Fruit fly (Drosophila melanogaster) whole organism, embryonic: Measurements from ENCODE around the gene slf.

Experiments used
- CG10267 ChIP-seq: fragments of 200-800 bp; sonication (Bioruptor generic); optimal IDR thresholded peaks from 2 replicates; lab custom pipeline; 2018; ENCODE audit warnings: missing biosample characterization, mild to moderate bottlenecking, missing genetic modification characterization, moderate library complexity
- CG11456 ChIP-seq: fragments of 200-800 bp; sonication (Bioruptor generic); IDR thresholded peaks from 3 replicates; pipeline ENCODE4 v1.3.6; 2022; ENCODE audit warnings: missing biosample characterization, missing genetic modification characterization
- CG11504 ChIP-seq: fragments of 200-800 bp; sonication (Bioruptor generic); optimal IDR thresholded peaks from 3 replicates; lab custom pipeline; 2019; ENCODE audit warnings: missing biosample characterization, mild to moderate bottlenecking, missing genetic modification characterization, moderate library complexity
- CG13123 ChIP-seq: fragments of 200-800 bp; sonication (Bioruptor generic); optimal IDR thresholded peaks from 2 replicates; lab custom pipeline; 2016; ENCODE audit warnings: missing biosample characterization, missing genetic modification characterization
- CG14050 ChIP-seq: fragments of 200-800 bp; sonication (Bioruptor generic); IDR thresholded peaks from 3 replicates; pipeline ENCODE4 v1.3.6; 2022; ENCODE audit warnings: missing biosample characterization, missing genetic modification characterization
- CG14441 ChIP-seq: fragments of 200-800 bp; sonication (Bioruptor generic); IDR thresholded peaks from 2 replicates; pipeline ENCODE4 v1.3.6; 2022; ENCODE audit warnings: missing biosample characterization, missing genetic modification characterization
- CG1602 ChIP-seq: fragments of 200-800 bp; sonication (Bioruptor generic); optimal IDR thresholded peaks from 3 replicates; lab custom pipeline; 2016; ENCODE audit warnings: missing biosample characterization, missing genetic modification characterization
- CG17359 ChIP-seq: fragments of 200-800 bp; sonication (Bioruptor generic); optimal IDR thresholded peaks from 3 replicates; lab custom pipeline; 2018; ENCODE audit warnings: missing biosample characterization, mild to moderate bottlenecking, missing genetic modification characterization, moderate library complexity
- CG1832 ChIP-seq: fragments of 200-800 bp; sonication (Bioruptor generic); optimal IDR thresholded peaks from 2 replicates; lab custom pipeline; 2017; ENCODE audit warnings: missing biosample characterization, mild to moderate bottlenecking, missing genetic modification characterization, inconsistent platforms
- CG18476 ChIP-seq: fragments of 200-800 bp; sonication (Bioruptor generic); optimal IDR thresholded peaks from 2 replicates; lab custom pipeline; 2016; ENCODE audit warnings: missing biosample characterization, mild to moderate bottlenecking, missing genetic modification characterization
- CG2199 ChIP-seq: fragments of 200-800 bp; sonication (Bioruptor generic); IDR thresholded peaks from 3 replicates; pipeline ENCODE4 v1.3.6; 2022; ENCODE audit warnings: missing biosample characterization, missing genetic modification characterization
- CG2712 ChIP-seq: fragments of 200-800 bp; optimal IDR thresholded peaks from 3 replicates; lab custom pipeline; 2019; ENCODE audit warnings: missing biosample characterization, mild to moderate bottlenecking, missing genetic modification characterization, moderate library complexity
- CG31224 ChIP-seq: fragments of 200-800 bp; sonication (Bioruptor generic); IDR thresholded peaks from 2 replicates; pipeline ENCODE4 v1.3.6; 2022; ENCODE audit warnings: missing biosample characterization, missing genetic modification characterization
- CG32772 ChIP-seq: fragments of 200-800 bp; sonication (Bioruptor generic); IDR thresholded peaks from 2 replicates; pipeline ENCODE4 v1.3.6; 2022; ENCODE audit warnings: missing biosample characterization, missing genetic modification characterization
- CG33557 ChIP-seq: fragments of 200-800 bp; sonication (Bioruptor generic); optimal IDR thresholded peaks from 2 replicates; lab custom pipeline; 2019; ENCODE audit warnings: missing biosample characterization, mild to moderate bottlenecking, missing genetic modification characterization, moderate library complexity
- CG3838 ChIP-seq: fragments of 200-800 bp; sonication (Bioruptor generic); optimal IDR thresholded peaks from 3 replicates; lab custom pipeline; 2016; ENCODE audit warnings: missing biosample characterization, missing genetic modification characterization
- CG7928 ChIP-seq: fragments of 200-800 bp; sonication (Bioruptor generic); optimal IDR thresholded peaks from 2 replicates; lab custom pipeline; 2017; ENCODE audit warnings: missing biosample characterization, mild to moderate bottlenecking, missing genetic modification characterization
- CG8290 ChIP-seq, 3 experiments: fragments of 200-800 bp; sonication (Bioruptor generic); optimal IDR thresholded peaks; 2 replicates each; lab custom pipeline; 2016 to 2019; ENCODE audit warnings: missing biosample characterization in 3 of 3, missing genetic modification characterization in 3 of 3, mild to moderate bottlenecking in 2 of 3, moderate library complexity in 1 of 3
- CG8359 ChIP-seq: fragments of 200-800 bp; sonication (Bioruptor generic); optimal IDR thresholded peaks from 2 replicates; lab custom pipeline; 2017; ENCODE audit warnings: missing biosample characterization, mild to moderate bottlenecking, missing genetic modification characterization, borderline replicate concordance
- D19A ChIP-seq: fragments of 200-800 bp; optimal IDR thresholded peaks from 3 replicates; lab custom pipeline; 2019; ENCODE audit warnings: missing biosample characterization, mild to moderate bottlenecking, missing genetic modification characterization, moderate library complexity
- Dek ChIP-seq: fragments of 200-800 bp; sonication (Bioruptor generic); optimal IDR thresholded peaks from 3 replicates; lab custom pipeline; 2019; ENCODE audit warnings: missing biosample characterization, mild to moderate bottlenecking, missing genetic modification characterization, moderate library complexity
- Dref ChIP-seq: fragments of 200-800 bp; sonication (Bioruptor generic); IDR thresholded peaks from 2 replicates; pipeline ENCODE4 v1.3.6; 2022; ENCODE audit warnings: missing biosample characterization, missing genetic modification characterization
- ERR ChIP-seq: fragments of 200-800 bp; sonication (Bioruptor generic); optimal IDR thresholded peaks from 2 replicates; lab custom pipeline; 2016; ENCODE audit warnings: missing biosample characterization, missing genetic modification characterization
- Eip74EF ChIP-seq, 2 experiments: fragments of 200-800 bp in 1 of 2; fragments of >200 bp in 1 of 2; sonication (Bioruptor generic) in 1 of 2; optimal IDR thresholded peaks; 2 replicates each; lab custom pipeline; 2017 to 2019; ENCODE audit warnings: missing biosample characterization in 2 of 2, missing genetic modification characterization in 2 of 2, mild to moderate bottlenecking in 1 of 2, moderate library complexity in 1 of 2
- HLHmδ ChIP-seq: fragments of 200-800 bp; sonication (Bioruptor generic); optimal IDR thresholded peaks from 2 replicates; lab custom pipeline; 2018; ENCODE audit warnings: missing biosample characterization, mild to moderate bottlenecking, missing genetic modification characterization, moderate library complexity
- Hr51 ChIP-seq, 2 experiments: fragments of 200-800 bp; sonication (Bioruptor generic); optimal IDR thresholded peaks; 2 replicates in 1 of 2; 3 replicates in 1 of 2; lab custom pipeline; 2016 to 2018; ENCODE audit warnings: missing biosample characterization in 2 of 2, missing genetic modification characterization in 2 of 2, mild to moderate bottlenecking in 1 of 2, moderate library complexity in 1 of 2
- Mes4 ChIP-seq: fragments of 200-800 bp; sonication (Bioruptor generic); optimal IDR thresholded peaks from 2 replicates; lab custom pipeline; 2016; ENCODE audit warnings: missing biosample characterization, missing genetic modification characterization
- ash1 ChIP-seq: fragments of 200-800 bp; sonication (Bioruptor generic); optimal IDR thresholded peaks from 2 replicates; lab custom pipeline; 2018; ENCODE audit warnings: missing biosample characterization, mild to moderate bottlenecking, missing genetic modification characterization
- bbx ChIP-seq: fragments of 200-800 bp; sonication (Bioruptor generic); IDR thresholded peaks from 2 replicates; pipeline ENCODE4 v1.3.6; 2022; ENCODE audit warnings: missing biosample characterization, missing genetic modification characterization; ENCODE audit not compliant: partially characterized antibody
- bcd ChIP-seq: fragments of 200-800 bp; sonication (Bioruptor generic); optimal IDR thresholded peaks from 2 replicates; lab custom pipeline; 2017; ENCODE audit warnings: missing biosample characterization, mild to moderate bottlenecking, missing genetic modification characterization
- croc ChIP-seq: fragments of 200-800 bp; sonication (Bioruptor generic); conservative IDR thresholded peaks from 3 replicates; pipeline ENCODE4 v1.3.6; 2022; ENCODE audit warnings: missing biosample characterization, missing genetic modification characterization
- cwo ChIP-seq: fragments of 200-800 bp; sonication (Bioruptor generic); optimal IDR thresholded peaks from 3 replicates; lab custom pipeline; 2017; ENCODE audit warnings: missing biosample characterization, missing genetic modification characterization, mild to moderate bottlenecking, moderate library complexity, missing genetic modification reagents
- eyg ChIP-seq: fragments of 200-800 bp; sonication (Bioruptor generic); optimal IDR thresholded peaks from 3 replicates; lab custom pipeline; 2016; ENCODE audit warnings: missing biosample characterization, missing genetic modification characterization
- ftz-f1 ChIP-seq: fragments of 200-800 bp; sonication (Bioruptor generic); optimal IDR thresholded peaks from 2 replicates; lab custom pipeline; 2016; ENCODE audit warnings: missing biosample characterization, missing genetic modification characterization
- h ChIP-seq: fragments of >200 bp; optimal IDR thresholded peaks from 2 replicates; lab custom pipeline; 2017
- kah ChIP-seq: fragments of 200-800 bp; sonication (Bioruptor generic); optimal IDR thresholded peaks from 2 replicates; lab custom pipeline; 2018; ENCODE audit warnings: missing biosample characterization, mild to moderate bottlenecking, missing genetic modification characterization
- lab ChIP-seq: fragments of 200-800 bp; sonication (Bioruptor generic); optimal IDR thresholded peaks from 3 replicates; lab custom pipeline; 2017; ENCODE audit warnings: missing biosample characterization, missing genetic modification characterization, mild to moderate bottlenecking, moderate library complexity, missing genetic modification reagents
- lbe ChIP-seq: fragments of 200-800 bp; sonication (Bioruptor generic); optimal IDR thresholded peaks from 2 replicates; lab custom pipeline; 2016; ENCODE audit warnings: missing biosample characterization, mild to moderate bottlenecking, missing genetic modification characterization
- odd ChIP-seq: fragments of 200-800 bp; sonication (Bioruptor generic); optimal IDR thresholded peaks from 2 replicates; lab custom pipeline; 2017; ENCODE audit warnings: missing biosample characterization, mild to moderate bottlenecking, missing genetic modification characterization
- onecut ChIP-seq: fragments of 200-800 bp; sonication (Bioruptor generic); IDR thresholded peaks from 2 replicates; pipeline ENCODE4 v1.3.6; 2022; ENCODE audit warnings: missing biosample characterization, missing genetic modification characterization
- pnt ChIP-seq: fragments of 200-800 bp; sonication (Bioruptor generic); optimal IDR thresholded peaks from 3 replicates; lab custom pipeline; 2016; ENCODE audit warnings: missing biosample characterization, missing genetic modification characterization
- repo ChIP-seq: fragments of 200-800 bp; sonication (Bioruptor generic); optimal IDR thresholded peaks from 2 replicates; lab custom pipeline; 2016; ENCODE audit warnings: missing biosample characterization, missing genetic modification characterization
- ro ChIP-seq: fragments of 200-800 bp; sonication (Bioruptor generic); IDR thresholded peaks from 2 replicates; pipeline ENCODE4 v1.3.6; 2022; ENCODE audit warnings: missing biosample characterization, missing genetic modification characterization
- sima ChIP-seq: fragments of 200-800 bp; sonication (Bioruptor generic); optimal IDR thresholded peaks from 2 replicates; lab custom pipeline; 2016; ENCODE audit warnings: missing biosample characterization, missing genetic modification characterization
- stc ChIP-seq: fragments of 200-800 bp; sonication (Bioruptor generic); IDR thresholded peaks from 2 replicates; pipeline ENCODE4 v1.3.6; 2022; ENCODE audit warnings: missing biosample characterization, missing genetic modification characterization
- tin ChIP-seq: fragments of 200-800 bp; sonication (Bioruptor generic); optimal IDR thresholded peaks from 3 replicates; lab custom pipeline; 2016; ENCODE audit warnings: missing biosample characterization, missing genetic modification characterization
- tup ChIP-seq: fragments of 200-800 bp; sonication (Bioruptor generic); optimal IDR thresholded peaks from 2 replicates; lab custom pipeline; 2016; ENCODE audit warnings: missing biosample characterization, mild to moderate bottlenecking, missing genetic modification characterization, moderate library complexity
- twi ChIP-seq: fragments of 200-800 bp; optimal IDR thresholded peaks from 2 replicates; lab custom pipeline; 2019; ENCODE audit warnings: missing biosample characterization, mild to moderate bottlenecking, missing genetic modification characterization, moderate library complexity
- vfl ChIP-seq: fragments of 200-800 bp; sonication (Bioruptor generic); optimal IDR thresholded peaks from 2 replicates; lab custom pipeline; 2016; ENCODE audit warnings: missing biosample characterization, missing genetic modification characterization
- zfh2 ChIP-seq: fragments of 200-800 bp; sonication (Bioruptor generic); optimal IDR thresholded peaks from 2 replicates; lab custom pipeline; 2016; ENCODE audit warnings: missing biosample characterization, missing genetic modification characterization

The slf gene

DNA sequence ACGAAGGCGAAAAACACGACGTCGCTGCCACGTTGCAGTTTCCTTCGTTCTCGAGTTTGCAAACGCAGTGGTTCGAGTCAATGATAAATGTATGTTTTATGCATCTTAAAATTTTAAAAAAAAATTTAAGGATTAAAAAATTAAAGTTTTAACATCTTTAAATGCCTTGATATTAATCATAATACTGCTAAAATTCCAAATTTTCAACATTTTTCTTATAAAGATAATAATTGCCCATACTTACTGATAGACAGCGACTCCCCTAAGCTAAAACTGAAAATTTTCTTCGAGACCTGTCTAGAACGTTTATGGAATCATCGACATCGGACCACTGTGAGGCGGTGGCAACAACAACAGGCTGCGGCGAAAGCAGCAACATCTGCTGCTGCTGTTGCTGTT, 19.6 kb upstream of the slf start (continued):
- no peak for TF ChIP-seq CG1832 (GFP tag; lab: Kevin White, UChicago)
- no peak for TF ChIP-seq bbx (GFP tag; lab: Robert Waterston, UW)
- TF ChIP-seq cwo (GFP tag; lab: Kevin White, UChicago): peak; percentile 85
- peak; percentile 7 for TF ChIP-seq CG7928 (GFP tag; lab: Kevin White, UChicago)
- TF ChIP-seq twi (tag; lab: Kevin White, UChicago): peak; percentile 45
- TF ChIP-seq CG31224 (GFP tag; lab: Robert Waterston, UW): peak; percentile 50; the same call in 1 of the 2 replicates
- no peak for TF ChIP-seq repo
- peak; percentile 55; the same call in 1 of the 2 replicates for TF ChIP-seq CG32772 (GFP tag; lab: Robert Waterston, UW)
- TF ChIP-seq zfh2 (GFP tag; lab: Kevin White, UChicago): peak; percentile 41
- TF ChIP-seq Dref: no peak
- TF ChIP-seq CG10267 (tag; lab: Kevin White, UChicago): peak; percentile 72
- no peak for TF ChIP-seq CG13123 (GFP tag; lab: Kevin White, UChicago)
- TF ChIP-seq ERR (GFP tag; lab: Kevin White, UChicago): peak; percentile 14
- TF ChIP-seq lbe (GFP tag; lab: Kevin White, UChicago): peak; percentile 50
- no peak for TF ChIP-seq tup (GFP tag; lab: Kevin White, UChicago)
- peak; percentile 71 for TF ChIP-seq CG2712 (tag; lab: Kevin White, UChicago)
- TF ChIP-seq ftz-f1 (GFP tag; lab: Kevin White, UChicago): no peak
- TF ChIP-seq vfl (GFP tag; lab: Kevin White, UChicago): peak; percentile 46
- no peak for TF ChIP-seq CG3838 (GFP tag; lab: Kevin White, UChicago)
- TF ChIP-seq odd (GFP tag; lab: Kevin White, UChicago): peak; percentile 67
- TF ChIP-seq onecut (GFP tag; lab: Robert Waterston, UW): no peak
- peak; percentile 37; the same call in 2 of the 3 replicates for TF ChIP-seq croc (GFP tag; lab: Robert Waterston, UW)
- peak; percentile 54 for TF ChIP-seq CG14441 (GFP tag; lab: Robert Waterston, UW)
- peak; percentile 61 for TF ChIP-seq tin (GFP tag; lab: Kevin White, UChicago)
- peak; percentile 36 for TF ChIP-seq kah
- TF ChIP-seq bcd (GFP tag; lab: Kevin White, UChicago): peak; percentile 72
- TF ChIP-seq ro (GFP tag; lab: Robert Waterston, UW): no peak
- no peak for TF ChIP-seq eyg (GFP tag; lab: Kevin White, UChicago)
- no peak for TF ChIP-seq pnt
- TF ChIP-seq ash1 (GFP tag; lab: Kevin White, UChicago): no peak
- peak; percentile 2 to 71 for TF ChIP-seq Hr51 (GFP tag; optimal IDR thresholded peaks at IDR 0.05; lab: Kevin White, UChicago)
- TF ChIP-seq CG33557: no peak
- no peak for TF ChIP-seq HLHmδ (GFP tag; lab: Kevin White, UChicago)
- TF ChIP-seq Dek (tag; lab: Kevin White, UChicago): peak; percentile 71
- no peak for TF ChIP-seq CG2199 (GFP tag; lab: Robert Waterston, UW)
- peak; percentile 84 for TF ChIP-seq lab (GFP tag; lab: Kevin White, UChicago)
- TF ChIP-seq h (lab: Kevin White, UChicago): no peak
- TF ChIP-seq CG17359 (tag; lab: Kevin White, UChicago): peak; percentile 75
- no peak for TF ChIP-seq CG1602 (GFP tag; lab: Kevin White, UChicago)
- peak; percentile 83 for TF ChIP-seq CG11504
- peak in 1 of 2 experiments; percentile 47 for TF ChIP-seq Eip74EF (GFP tag; optimal IDR thresholded peaks at IDR 0.05; lab: Kevin White, UChicago)
- no peak for TF ChIP-seq Mes4 (GFP tag; lab: Kevin White, UChicago)
- no peak for TF ChIP-seq CG8290 (GFP tag; optimal IDR thresholded peaks at IDR 0.05; lab: Kevin White, UChicago)
- peak in 1 of 2 experiments; percentile 42 for TF ChIP-seq CG8290 (tag; optimal IDR thresholded peaks at IDR 0.05; lab: Kevin White, UChicago)
- peak; percentile 22 for TF ChIP-seq CG8359 (GFP tag; lab: Kevin White, UChicago)
- TF ChIP-seq D19A (tag; lab: Kevin White, UChicago): peak; percentile 68
- peak; percentile 42 for TF ChIP-seq stc
- peak; percentile 57 for TF ChIP-seq CG14050 (GFP tag; lab: Robert Waterston, UW)
- peak; percentile 65 for TF ChIP-seq CG18476 (GFP tag; lab: Kevin White, UChicago)
- peak; percentile 74 for TF ChIP-seq CG11456
- TF ChIP-seq sima (GFP tag; lab: Kevin White, UChicago): no peak
